Worm (Caenorhabditis elegans): ENCODE results near the gene sta-2.

DNA sequence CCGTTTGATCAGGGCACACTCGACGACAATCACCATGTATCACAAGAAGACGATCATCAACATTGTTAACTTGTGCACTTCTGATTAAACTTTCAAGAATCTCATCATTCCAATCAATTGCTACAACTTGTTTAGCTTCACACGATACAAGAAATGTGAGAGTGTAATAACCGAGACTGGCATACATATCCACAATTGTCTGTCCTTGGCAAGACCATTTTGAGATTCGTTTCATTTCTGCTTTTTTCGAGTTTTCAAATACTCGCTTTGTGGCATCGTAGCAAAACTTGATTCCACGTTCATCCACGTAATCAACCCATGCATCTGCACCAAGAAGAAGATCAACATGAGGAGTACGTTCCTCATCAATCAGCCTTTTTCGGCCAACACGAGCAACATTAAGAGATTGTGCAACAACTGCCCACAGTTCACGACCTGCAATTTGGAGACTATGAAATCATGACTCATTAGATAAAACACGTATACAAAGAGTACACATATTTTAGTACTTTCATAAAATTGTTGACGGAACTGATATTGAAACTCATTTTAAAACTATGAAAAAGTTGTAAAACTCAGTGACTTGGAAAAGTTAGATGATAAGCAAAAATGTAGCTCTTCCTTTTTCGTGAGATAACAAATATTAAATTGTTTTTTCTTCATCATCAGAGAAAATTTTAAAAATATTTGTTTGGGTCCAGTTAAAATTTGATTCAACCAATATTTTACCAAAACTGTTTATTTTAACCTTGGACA is 28.4 kb upstream of the sta-2 start:
- TF ChIP-seq unc-62 (GFP tag; optimal IDR thresholded peaks at IDR 0.05) (no peak), gmeb-1 (tag; optimal IDR thresholded peaks at IDR 0.05) (no peak), unc-55 (GFP tag; optimal IDR thresholded peaks at IDR 0.05) (no peak), nhr-12 (tag; optimal IDR thresholded peaks at IDR 0.05) (no peak), blmp-1 (tag; optimal IDR thresholded peaks at IDR 0.05; ENCODE audit: insufficient read depth) (no peak), zag-1 (tag; optimal IDR thresholded peaks at IDR 0.05) (no peak), lin-39 (tag; optimal IDR thresholded peaks at IDR 0.05) (no peak), unc-39 (tag; optimal IDR thresholded peaks at IDR 0.05) (no peak), ama-1 (optimal IDR thresholded peaks at IDR 0.05) (no peak), skn-1 (tag; optimal IDR thresholded peaks at IDR 0.05) (no peak), ztf-1 (GFP tag; conservative IDR thresholded peaks at IDR 0.05) (no peak), lsy-2 (tag; optimal IDR thresholded peaks at IDR 0.05) (no peak), fos-1 (tag; optimal IDR thresholded peaks at IDR 0.05) (peak; percentile 80), ztf-11 (tag; optimal IDR thresholded peaks at IDR 0.05) (no peak)
